Fruit fly (Drosophila melanogaster) whole organism, embryonic: ENCODE measurements around the gene dsx.

Source experiments
- BtbVII ChIP-seq: fragments of 200-800 bp; sonication (Bioruptor generic); optimal IDR thresholded peaks from 3 replicates; lab custom pipeline; 2017; ENCODE audit warnings: missing biosample characterization, mild to moderate bottlenecking, missing genetic modification characterization
- CG11695 ChIP-seq: fragments of 200-800 bp; sonication (Bioruptor generic); IDR thresholded peaks from 3 replicates; pipeline ENCODE4 v1.3.6; 2022; ENCODE audit warnings: missing biosample characterization, missing genetic modification characterization
- CG12104 ChIP-seq: fragments of 200-800 bp; sonication (Bioruptor generic); optimal IDR thresholded peaks from 3 replicates; lab custom pipeline; 2016; ENCODE audit warnings: missing biosample characterization, missing genetic modification characterization
- CG12769 ChIP-seq: fragments of 200-800 bp; sonication (Bioruptor generic); optimal IDR thresholded peaks from 2 replicates; lab custom pipeline; 2019; ENCODE audit warnings: missing biosample characterization, mild to moderate bottlenecking, missing genetic modification characterization, moderate library complexity
- CG12942 ChIP-seq: fragments of 200-800 bp; sonication (Bioruptor generic); optimal IDR thresholded peaks from 3 replicates; lab custom pipeline; 2016; ENCODE audit warnings: missing biosample characterization, missing genetic modification characterization
- CG13123 ChIP-seq: fragments of 200-800 bp; sonication (Bioruptor generic); optimal IDR thresholded peaks from 2 replicates; lab custom pipeline; 2016; ENCODE audit warnings: missing biosample characterization, missing genetic modification characterization
- CG13894 ChIP-seq: fragments of 200-800 bp; sonication (Bioruptor generic); optimal IDR thresholded peaks from 3 replicates; lab custom pipeline; 2018; ENCODE audit warnings: missing biosample characterization, mild to moderate bottlenecking, missing genetic modification characterization, moderate library complexity
- CG14050 ChIP-seq: fragments of 200-800 bp; sonication (Bioruptor generic); IDR thresholded peaks from 3 replicates; pipeline ENCODE4 v1.3.6; 2022; ENCODE audit warnings: missing biosample characterization, missing genetic modification characterization
- CG14860 ChIP-seq: fragments of 200-800 bp; sonication (Bioruptor generic); IDR thresholded peaks from 3 replicates; pipeline ENCODE4 v1.3.6; 2022; ENCODE audit warnings: missing biosample characterization, missing genetic modification characterization; ENCODE audit not compliant: partially characterized antibody
- CG15269 ChIP-seq: fragments of 200-800 bp; sonication (Bioruptor generic); optimal IDR thresholded peaks from 2 replicates; lab custom pipeline; 2018; ENCODE audit warnings: missing biosample characterization, mild to moderate bottlenecking, missing genetic modification characterization, moderate library complexity
- CG1603 ChIP-seq: fragments of 200-800 bp; sonication (Bioruptor generic); optimal IDR thresholded peaks from 2 replicates; lab custom pipeline; 2019; ENCODE audit warnings: missing biosample characterization, mild to moderate bottlenecking, missing genetic modification characterization, moderate library complexity
- CG1647 ChIP-seq: fragments of 200-800 bp; sonication (Bioruptor generic); optimal IDR thresholded peaks from 3 replicates; lab custom pipeline; 2016; ENCODE audit warnings: missing biosample characterization, missing genetic modification characterization
- CG17385 ChIP-seq: fragments of 200-800 bp; sonication (Bioruptor generic); optimal IDR thresholded peaks from 3 replicates; lab custom pipeline; 2018; ENCODE audit warnings: missing biosample characterization, mild to moderate bottlenecking, missing genetic modification characterization
- CG18599 ChIP-seq: fragments of 200-800 bp; sonication (Bioruptor generic); optimal IDR thresholded peaks from 3 replicates; lab custom pipeline; 2017; ENCODE audit warnings: missing biosample characterization, missing genetic modification characterization, mild to moderate bottlenecking, moderate library complexity, missing genetic modification reagents
- CG31388 ChIP-seq: fragments of 200-800 bp; sonication (Bioruptor generic); optimal IDR thresholded peaks from 2 replicates; lab custom pipeline; 2016; ENCODE audit warnings: missing biosample characterization, missing genetic modification characterization
- CG7357 ChIP-seq: fragments of 200-800 bp; sonication (Bioruptor generic); IDR thresholded peaks from 3 replicates; pipeline ENCODE4 v1.3.6; 2022; ENCODE audit warnings: missing biosample characterization, missing genetic modification characterization
- CG9932 ChIP-seq: fragments of 200-800 bp; sonication (Bioruptor generic); IDR thresholded peaks from 2 replicates; pipeline ENCODE4 v1.3.6; 2022; ENCODE audit warnings: missing biosample characterization, missing genetic modification characterization
- CrebB ChIP-seq: fragments of 200-800 bp; sonication (Bioruptor generic); optimal IDR thresholded peaks from 3 replicates; lab custom pipeline; 2018; ENCODE audit warnings: missing biosample characterization, mild to moderate bottlenecking, missing genetic modification characterization
- Dip3 ChIP-seq: fragments of 200-800 bp; sonication (Bioruptor generic); optimal IDR thresholded peaks from 3 replicates; lab custom pipeline; 2016; ENCODE audit warnings: missing biosample characterization, missing genetic modification characterization
- Drgx ChIP-seq: fragments of 200-800 bp; sonication (Bioruptor generic); IDR thresholded peaks from 2 replicates; pipeline ENCODE4 v1.3.6; 2022; ENCODE audit warnings: missing biosample characterization, missing genetic modification characterization
- HmgD ChIP-seq: fragments of 200-800 bp; sonication (Bioruptor generic); optimal IDR thresholded peaks from 3 replicates; lab custom pipeline; 2016; ENCODE audit warnings: missing biosample characterization, missing genetic modification characterization
- Kr ChIP-seq: fragments of 200-800 bp; sonication (Bioruptor generic); optimal IDR thresholded peaks from 2 replicates; lab custom pipeline; 2017; ENCODE audit warnings: missing biosample characterization, mild to moderate bottlenecking, missing genetic modification characterization
- Max ChIP-seq: fragments of 200-800 bp; sonication (Bioruptor generic); optimal IDR thresholded peaks from 2 replicates; lab custom pipeline; 2016; ENCODE audit warnings: missing biosample characterization, mild to moderate bottlenecking, missing genetic modification characterization
- Myb ChIP-seq: fragments of 200-800 bp; sonication (Bioruptor generic); optimal IDR thresholded peaks from 2 replicates; lab custom pipeline; 2016; ENCODE audit warnings: missing biosample characterization, missing genetic modification characterization
- NFAT ChIP-seq: fragments of 200-800 bp; sonication (Bioruptor generic); IDR thresholded peaks from 2 replicates; pipeline ENCODE4 v1.3.6; 2022; ENCODE audit warnings: missing biosample characterization, missing genetic modification characterization
- Nf-YC ChIP-seq: fragments of 200-800 bp; optimal IDR thresholded peaks from 3 replicates; lab custom pipeline; 2019; ENCODE audit warnings: missing biosample characterization, mild to moderate bottlenecking, missing genetic modification characterization, moderate library complexity
- Poxn ChIP-seq: fragments of 200-800 bp; sonication (Bioruptor generic); IDR thresholded peaks from 2 replicates; pipeline ENCODE4 v1.3.6; 2022; ENCODE audit warnings: missing biosample characterization, missing genetic modification characterization
- Ravus ChIP-seq: fragments of 200-800 bp; sonication (Bioruptor generic); IDR thresholded peaks from 2 replicates; pipeline ENCODE4 v1.3.6; 2022; ENCODE audit warnings: missing biosample characterization, missing genetic modification characterization
- TFAM ChIP-seq: fragments of 200-800 bp; sonication (Bioruptor generic); optimal IDR thresholded peaks from 2 replicates; lab custom pipeline; 2017; ENCODE audit warnings: missing biosample characterization, missing genetic modification characterization, inconsistent platforms
- ash1 ChIP-seq: fragments of 200-800 bp; sonication (Bioruptor generic); optimal IDR thresholded peaks from 2 replicates; lab custom pipeline; 2018; ENCODE audit warnings: missing biosample characterization, mild to moderate bottlenecking, missing genetic modification characterization
- bsh ChIP-seq, 2 experiments: fragments of 200-800 bp; sonication (Bioruptor generic); optimal IDR thresholded peaks; 2 replicates each; lab custom pipeline; 2017 to 2018; ENCODE audit warnings: mild to moderate bottlenecking in 2 of 2, missing biosample characterization in 2 of 2, missing genetic modification characterization in 2 of 2, moderate library complexity in 1 of 2
- cad ChIP-seq: fragments of >200 bp; optimal IDR thresholded peaks from 2 replicates; lab custom pipeline; 2017; ENCODE audit warnings: missing biosample characterization, missing genetic modification characterization
- croc ChIP-seq: fragments of 200-800 bp; sonication (Bioruptor generic); conservative IDR thresholded peaks from 3 replicates; pipeline ENCODE4 v1.3.6; 2022; ENCODE audit warnings: missing biosample characterization, missing genetic modification characterization
- crp ChIP-seq, 2 experiments: fragments of 200-800 bp; sonication (Bioruptor generic); optimal IDR thresholded peaks; 2 replicates in 1 of 2; 3 replicates in 1 of 2; lab custom pipeline; 2017; ENCODE audit warnings: missing biosample characterization in 2 of 2, missing genetic modification characterization in 2 of 2, mild to moderate bottlenecking in 1 of 2, moderate library complexity in 1 of 2
- dmrt11E ChIP-seq: fragments of 200-800 bp; sonication (Bioruptor generic); optimal IDR thresholded peaks from 3 replicates; lab custom pipeline; 2018; ENCODE audit warnings: missing biosample characterization, mild to moderate bottlenecking, missing genetic modification characterization, moderate library complexity
- ems ChIP-seq: fragments of 200-800 bp; sonication (Bioruptor generic); optimal IDR thresholded peaks from 3 replicates; lab custom pipeline; 2016; ENCODE audit warnings: missing biosample characterization, missing genetic modification characterization
- fd3F ChIP-seq: fragments of 200-800 bp; sonication (Bioruptor generic); optimal IDR thresholded peaks from 2 replicates; lab custom pipeline; 2018; ENCODE audit warnings: missing biosample characterization, mild to moderate bottlenecking, missing genetic modification characterization, moderate library complexity
- fd64A ChIP-seq: fragments of 200-800 bp; sonication (Bioruptor generic); optimal IDR thresholded peaks from 3 replicates; lab custom pipeline; 2018; ENCODE audit warnings: missing biosample characterization, mild to moderate bottlenecking, missing genetic modification characterization
- fu2 ChIP-seq: fragments of 200-800 bp; sonication (Bioruptor generic); optimal IDR thresholded peaks from 2 replicates; lab custom pipeline; 2016; ENCODE audit warnings: missing biosample characterization, missing genetic modification characterization
- gce ChIP-seq: fragments of 200-800 bp; sonication (Bioruptor generic); IDR thresholded peaks from 3 replicates; pipeline ENCODE4 v1.3.6; 2022; ENCODE audit warnings: missing biosample characterization, missing genetic modification characterization
- her ChIP-seq: fragments of 200-800 bp; sonication (Bioruptor generic); optimal IDR thresholded peaks from 2 replicates; lab custom pipeline; 2016; ENCODE audit warnings: missing biosample characterization, missing genetic modification characterization
- lov ChIP-seq, 2 experiments: fragments of 200-800 bp in 1 of 2; fragments of >200 bp in 1 of 2; sonication (Bioruptor generic) in 1 of 2; IDR thresholded peaks in 1 of 2; optimal IDR thresholded peaks in 1 of 2; 2 replicates in 1 of 2; 3 replicates in 1 of 2; pipeline versions ENCODE4 v1.3.6 to Lab custom; 2017 to 2022; ENCODE audit warnings: missing biosample characterization in 1 of 2, missing genetic modification characterization in 1 of 2
- nerfin-1 ChIP-seq: fragments of 200-800 bp; sonication (Bioruptor generic); optimal IDR thresholded peaks from 3 replicates; lab custom pipeline; 2019; ENCODE audit warnings: missing biosample characterization, mild to moderate bottlenecking, missing genetic modification characterization, moderate library complexity
- oc ChIP-seq: fragments of 200-800 bp; sonication (Bioruptor generic); optimal IDR thresholded peaks from 2 replicates; lab custom pipeline; 2018; ENCODE audit warnings: missing biosample characterization, mild to moderate bottlenecking, missing genetic modification characterization, moderate library complexity
- prd ChIP-seq, 3 experiments: fragments of >200 bp in 2 of 3; fragments of 200-800 bp in 1 of 3; sonication (Bioruptor generic) in 1 of 3; optimal IDR thresholded peaks in 2 of 3; IDR thresholded peaks in 1 of 3; 2 replicates in 2 of 3; 3 replicates in 1 of 3; pipeline versions ENCODE4 v1.3.6 to Lab custom; 2017 to 2022; ENCODE audit warnings: missing biosample characterization in 1 of 3, missing genetic modification characterization in 1 of 3
- pros ChIP-seq: fragments of 200-800 bp; sonication (Bioruptor generic); optimal IDR thresholded peaks from 3 replicates; lab custom pipeline; 2019; ENCODE audit warnings: missing biosample characterization, mild to moderate bottlenecking, missing genetic modification characterization, moderate library complexity
- salm ChIP-seq: fragments of 200-800 bp; sonication (Bioruptor generic); optimal IDR thresholded peaks from 2 replicates; lab custom pipeline; 2018; ENCODE audit warnings: missing biosample characterization, mild to moderate bottlenecking, missing genetic modification characterization
- sr ChIP-seq: fragments of 200-800 bp; sonication (Bioruptor generic); IDR thresholded peaks from 3 replicates; pipeline ENCODE4 v1.3.6; 2022; ENCODE audit warnings: missing biosample characterization, missing genetic modification characterization
- tio ChIP-seq: fragments of 200-800 bp; sonication (Bioruptor generic); optimal IDR thresholded peaks from 2 replicates; lab custom pipeline; 2017; ENCODE audit warnings: missing biosample characterization, missing genetic modification characterization, inconsistent platforms
- tx ChIP-seq: fragments of 200-800 bp; sonication (Bioruptor generic); optimal IDR thresholded peaks from 2 replicates; lab custom pipeline; 2016; ENCODE audit warnings: missing biosample characterization, missing genetic modification characterization

The dsx gene

DNA sequence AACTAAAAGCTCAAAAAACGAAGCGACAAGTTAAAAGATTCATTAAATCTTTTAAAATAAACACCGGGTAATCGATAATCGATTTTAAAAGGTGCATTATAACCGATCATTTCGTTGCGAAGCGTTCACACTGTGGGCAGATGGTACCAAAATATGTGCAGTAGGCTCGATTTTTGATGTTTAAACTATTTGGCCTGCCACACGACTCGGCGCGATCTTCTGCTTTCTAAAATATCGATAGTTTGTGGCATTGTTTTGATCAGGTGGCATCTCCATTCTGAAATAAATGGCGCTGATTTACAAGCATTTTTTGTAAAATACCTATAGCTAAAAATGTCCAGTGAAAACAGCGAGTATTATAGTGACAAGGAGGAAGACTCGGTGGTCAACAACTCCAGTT, 47.0 kb downstream of the dsx start, which contains the start of the genes CG10445 and lds (continued):
- TF ChIP-seq prd (optimal IDR thresholded peaks at IDR 0.05; lab: Kevin White, UChicago) = no peak
- peak; percentile 56; the same call in 2 of the 3 replicates for TF ChIP-seq prd (GFP tag; IDR thresholded peaks at IDR 0.05; lab: Robert Waterston, UW)
- TF ChIP-seq CG15269 = no peak
- TF ChIP-seq CG14860 (GFP tag; lab: Robert Waterston, UW) = peak; percentile 88
- no peak for TF ChIP-seq dmrt11E (tag; lab: Kevin White, UChicago)
- TF ChIP-seq Ravus = no peak
- TF ChIP-seq CG12942 = no peak
- TF ChIP-seq Kr (GFP tag; lab: Kevin White, UChicago) = no peak
- no peak for TF ChIP-seq ash1 (GFP tag; lab: Kevin White, UChicago)
- no peak for TF ChIP-seq bsh (GFP tag; optimal IDR thresholded peaks at IDR 0.05; lab: Kevin White, UChicago)
- no peak for TF ChIP-seq cad
- no peak for TF ChIP-seq croc
- TF ChIP-seq CG12769 (tag; lab: Kevin White, UChicago) = no peak
- TF ChIP-seq TFAM = no peak
- TF ChIP-seq CG17385 = no peak
- no peak for TF ChIP-seq ems (GFP tag; lab: Kevin White, UChicago)
- no peak for TF ChIP-seq tx (GFP tag; lab: Kevin White, UChicago)
- peak; percentile 89 for TF ChIP-seq CG1603 (tag; lab: Kevin White, UChicago)
- no peak for TF ChIP-seq Nf-YC (tag; lab: Kevin White, UChicago)
- TF ChIP-seq gce = no peak
- TF ChIP-seq sr (GFP tag; lab: Robert Waterston, UW) = no peak
- TF ChIP-seq CrebB (tag; lab: Kevin White, UChicago) = no peak
- no peak for TF ChIP-seq lov (optimal IDR thresholded peaks at IDR 0.05; lab: Kevin White, UChicago)
- no peak for TF ChIP-seq lov (GFP tag; IDR thresholded peaks at IDR 0.05; lab: Robert Waterston, UW)
- TF ChIP-seq oc = no peak
- no peak for TF ChIP-seq CG12104
- TF ChIP-seq CG7357 (GFP tag; lab: Robert Waterston, UW) = peak; percentile 98
- no peak for TF ChIP-seq nerfin-1
- peak; percentile 1 for TF ChIP-seq her
- TF ChIP-seq Dip3 = no peak
- no peak for TF ChIP-seq fd3F
- TF ChIP-seq fu2 (GFP tag; lab: Kevin White, UChicago) = no peak
- no peak for TF ChIP-seq pros
- no peak for TF ChIP-seq CG14050
- TF ChIP-seq Poxn (GFP tag; lab: Robert Waterston, UW) = no peak
- TF ChIP-seq Myb (GFP tag; lab: Kevin White, UChicago) = peak; percentile 72
- no peak for TF ChIP-seq Max (GFP tag; lab: Kevin White, UChicago)
- TF ChIP-seq NFAT (GFP tag; lab: Robert Waterston, UW) = no peak
- TF ChIP-seq crp (GFP tag; optimal IDR thresholded peaks at IDR 0.05; lab: Kevin White, UChicago) = peak in 1 of 2 experiments; percentile 52
- TF ChIP-seq BtbVII (GFP tag; lab: Kevin White, UChicago) = no peak
- no peak for TF ChIP-seq tio (GFP tag; lab: Kevin White, UChicago)
- TF ChIP-seq CG13894 (tag; lab: Kevin White, UChicago) = no peak
- no peak for TF ChIP-seq CG13123 (GFP tag; lab: Kevin White, UChicago)
- TF ChIP-seq CG9932 (GFP tag; lab: Robert Waterston, UW) = peak; percentile 47
- no peak for TF ChIP-seq CG18599 (GFP tag; lab: Kevin White, UChicago)
- no peak for TF ChIP-seq salm (tag; lab: Kevin White, UChicago)
- no peak for TF ChIP-seq fd64A
- TF ChIP-seq Drgx = no peak
- TF ChIP-seq CG1647 (GFP tag; lab: Kevin White, UChicago) = no peak
- TF ChIP-seq CG31388 = no peak
- peak; percentile 47 for TF ChIP-seq HmgD (GFP tag; lab: Kevin White, UChicago)
- no peak for TF ChIP-seq CG11695 (GFP tag; lab: Robert Waterston, UW)
